Fruit fly (Drosophila melanogaster) whole organism, adult: Measurements from ENCODE around the gene TBC1D23.

Experiments used
- CG33017 ChIP-seq: fragments of 200-800 bp; sonication (Bioruptor generic); optimal IDR thresholded peaks from 2 replicates; lab custom pipeline; 2018; ENCODE audit warnings: missing biosample characterization, mild to moderate bottlenecking, missing genetic modification characterization, moderate library complexity
- CG5204 ChIP-seq: fragments of 200-800 bp; sonication (Bioruptor generic); optimal IDR thresholded peaks from 2 replicates; lab custom pipeline; 2016; ENCODE audit warnings: missing biosample characterization, missing genetic modification characterization
- CG7101 ChIP-seq: fragments of 200-800 bp; sonication (Bioruptor generic); optimal IDR thresholded peaks from 2 replicates; lab custom pipeline; 2018; ENCODE audit warnings: missing biosample characterization, mild to moderate bottlenecking, missing genetic modification characterization, moderate library complexity
- Mnt ChIP-seq: fragments of 200-800 bp; sonication (Bioruptor generic); optimal IDR thresholded peaks from 2 replicates; lab custom pipeline; 2016; ENCODE audit warnings: missing biosample characterization, mild to moderate bottlenecking, missing genetic modification characterization
- bab1 ChIP-seq: fragments of 200-800 bp; sonication (Bioruptor generic); optimal IDR thresholded peaks from 3 replicates; lab custom pipeline; 2019; ENCODE audit warnings: missing biosample characterization, mild to moderate bottlenecking, missing genetic modification characterization, moderate library complexity
- kay ChIP-seq: fragments of 200-800 bp; sonication (Bioruptor generic); peaks from one replicate; lab custom pipeline; 2016; ENCODE audit warnings: missing biosample characterization, missing genetic modification characterization, borderline replicate concordance
- ovo ChIP-seq: fragments of 200-800 bp; sonication (Bioruptor generic); optimal IDR thresholded peaks from 2 replicates; lab custom pipeline; 2016; ENCODE audit warnings: missing biosample characterization, missing genetic modification characterization
- pad ChIP-seq: fragments of 200-800 bp; sonication (Bioruptor generic); optimal IDR thresholded peaks from 3 replicates; lab custom pipeline; 2017; ENCODE audit warnings: missing biosample characterization, missing genetic modification characterization, mild to moderate bottlenecking, moderate library complexity, missing genetic modification reagents
- tj ChIP-seq: fragments of 200-800 bp; sonication (Bioruptor generic); optimal IDR thresholded peaks from 3 replicates; lab custom pipeline; 2017; ENCODE audit warnings: missing biosample characterization, mild to moderate bottlenecking, missing genetic modification characterization, moderate library complexity
- toe ChIP-seq: fragments of 200-800 bp; sonication (Bioruptor generic); optimal IDR thresholded peaks from 2 replicates; lab custom pipeline; 2016; ENCODE audit warnings: missing biosample characterization, missing genetic modification characterization

DNA sequence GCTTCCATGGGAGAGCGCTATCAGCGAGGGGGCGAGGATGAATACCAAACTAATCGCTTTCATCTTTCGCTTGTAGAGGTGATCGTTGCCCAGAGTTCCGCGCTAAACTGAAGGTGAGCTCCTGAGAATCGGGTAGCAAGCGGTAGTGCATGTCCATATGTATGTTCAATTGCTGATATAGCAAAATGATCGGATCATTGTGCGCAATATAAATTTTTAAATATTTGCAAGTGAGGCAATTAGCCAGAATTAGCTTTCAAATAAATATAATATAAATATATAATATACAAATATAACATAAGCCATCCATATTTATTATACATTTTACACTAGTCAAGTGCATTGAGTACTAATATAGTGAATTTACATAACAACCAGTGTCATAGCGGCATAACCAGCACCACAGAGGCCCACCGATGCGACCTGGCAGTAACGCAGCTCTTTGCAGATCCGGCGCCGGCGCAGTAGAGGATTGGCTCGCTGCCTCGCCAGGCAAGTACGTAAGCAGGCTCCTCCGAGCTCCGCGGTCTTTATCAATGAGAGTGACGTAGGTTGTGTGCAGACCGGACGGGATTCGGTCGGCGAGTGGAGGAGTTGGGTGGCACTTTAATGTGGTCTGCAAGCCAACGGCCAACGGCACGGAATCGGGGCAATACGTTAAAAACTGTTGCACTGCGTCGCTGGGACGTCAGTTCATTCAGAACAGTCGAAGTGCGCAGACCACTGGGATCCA is 5.1 kb downstream of the TBC1D23 start, which contains the start of the genes Iris and CG4577:
- TF ChIP-seq CG33017: no peak
- TF ChIP-seq CG5204: no peak
- TF ChIP-seq CG7101 (tag; lab: Kevin White, UChicago): peak; percentile 39
- no peak for TF ChIP-seq pad
- no peak for TF ChIP-seq bab1 (GFP tag; lab: Kevin White, UChicago)
- TF ChIP-seq Mnt (GFP tag; lab: Kevin White, UChicago): no peak
- TF ChIP-seq ovo (GFP tag; lab: Kevin White, UChicago): no peak
- TF ChIP-seq tj (GFP tag; lab: Kevin White, UChicago): peak; percentile 96
- TF ChIP-seq kay (GFP tag; lab: Kevin White, UChicago): no peak
- no peak for TF ChIP-seq toe
